Fruit fly (Drosophila melanogaster) whole organism, embryonic: ENCODE measurements around the gene Pka-C1.

Source experiments
- CG11085 ChIP-seq: fragments of 200-800 bp; sonication (Bioruptor generic); IDR thresholded peaks from 2 replicates; pipeline ENCODE4 v1.3.6; 2022; ENCODE audit warnings: missing biosample characterization, missing genetic modification characterization
- CG2199 ChIP-seq: fragments of 200-800 bp; sonication (Bioruptor generic); IDR thresholded peaks from 3 replicates; pipeline ENCODE4 v1.3.6; 2022; ENCODE audit warnings: missing biosample characterization, missing genetic modification characterization
- Doc3 ChIP-seq: fragments of 200-800 bp; sonication (Bioruptor generic); IDR thresholded peaks from 3 replicates; pipeline ENCODE4 v1.3.6; 2022; ENCODE audit warnings: missing biosample characterization, missing genetic modification characterization; ENCODE audit not compliant: partially characterized antibody
- Optix ChIP-seq: fragments of 200-800 bp; sonication (Bioruptor generic); IDR thresholded peaks from 3 replicates; pipeline ENCODE4 v1.3.6; 2022; ENCODE audit warnings: missing biosample characterization, missing genetic modification characterization
- Tbp ChIP-seq: fragments of >200 bp; optimal IDR thresholded peaks from 2 replicates; lab custom pipeline; 2018; ENCODE audit warnings: missing biosample characterization, missing genetic modification characterization
- dimm ChIP-seq: fragments of 200-800 bp; sonication (Bioruptor generic); IDR thresholded peaks from 2 replicates; pipeline ENCODE4 v1.3.6; 2022; ENCODE audit warnings: missing biosample characterization, missing genetic modification characterization
- gsb-n ChIP-seq: fragments of 200-800 bp; sonication (Bioruptor generic); optimal IDR thresholded peaks from 3 replicates; lab custom pipeline; 2018; ENCODE audit warnings: missing biosample characterization, mild to moderate bottlenecking, missing genetic modification characterization
- insv ChIP-seq, 2 experiments: fragments of 200-800 bp; sonication (Bioruptor generic); optimal IDR thresholded peaks; 3 replicates each; lab custom pipeline; 2016 to 2018; ENCODE audit warnings: missing biosample characterization in 2 of 2, missing genetic modification characterization in 2 of 2
- tna ChIP-seq: fragments of 200-800 bp; sonication (Bioruptor generic); IDR thresholded peaks from 2 replicates; pipeline ENCODE4 v1.3.6; 2022; ENCODE audit warnings: missing biosample characterization, missing genetic modification characterization; ENCODE audit not compliant: partially characterized antibody

- TF ChIP-seq Optix (no peak), CG2199 (0 out of 3 replicates have a peak, but pooled peaks have one; percentile 33), CG11085 (no peak), Doc3 (no peak), dimm (GFP tag; lab: Robert Waterston, UW) (no peak), Tbp (GFP tag; lab: Kevin White, UChicago) (no peak), tna (no peak), insv (GFP tag; optimal IDR thresholded peaks at IDR 0.05; lab: Kevin White, UChicago) (no peak), gsb-n (tag; lab: Kevin White, UChicago) (no peak)
Measured at dm6 chr2L:9699615-9700014, 518 bp upstream of the Pka-C1 start, which contains the start of gene hoip.
